Worm (Caenorhabditis elegans): ENCODE measurements around the gene R07C3.13.
"Not testable (repeated sequence)": the region's sequence is repeated elsewhere in the genome, so short reads cannot be mapped to it uniquely, and the experiment has no call there.

R07C3.13 gene

DNA sequence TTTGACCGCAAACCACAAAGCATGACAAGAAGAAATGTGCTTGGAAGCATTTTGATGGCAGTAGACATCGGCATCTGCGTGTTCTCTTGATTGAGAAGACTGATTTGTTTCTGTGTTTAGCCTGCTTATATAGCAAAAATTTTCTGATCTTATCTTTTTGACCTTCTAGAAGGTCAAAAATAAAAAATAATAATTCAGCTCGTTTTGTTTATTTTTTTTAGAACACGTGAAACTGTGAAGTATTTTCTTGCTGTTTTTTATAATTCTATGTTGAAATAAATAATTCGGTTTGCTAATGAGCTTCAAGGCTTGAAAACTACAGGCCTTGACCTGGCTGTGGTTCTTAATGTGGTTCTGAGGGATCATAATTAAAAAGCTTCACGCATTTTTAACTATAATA lies at the start of gene R07C3.13:
Gene R07C3.13, minus strand, starts transcription at position 101 of the 400 bp plus-strand sequence.
- TF ChIP-seq pqm-1 (tag; optimal IDR thresholded peaks at IDR 0.05), result no peak
- TF ChIP-seq dpl-1 (GFP tag; optimal IDR thresholded peaks at IDR 0.05), result no peak
- TF ChIP-seq daf-19 (GFP tag; conservative IDR thresholded peaks at IDR 0.05), result no peak
- TF ChIP-seq jun-1 (tag; optimal IDR thresholded peaks at IDR 0.05), result no peak
- TF ChIP-seq Y75B8A.6 (GFP tag; IDR thresholded peaks at IDR 0.05), result no peak

DNA sequence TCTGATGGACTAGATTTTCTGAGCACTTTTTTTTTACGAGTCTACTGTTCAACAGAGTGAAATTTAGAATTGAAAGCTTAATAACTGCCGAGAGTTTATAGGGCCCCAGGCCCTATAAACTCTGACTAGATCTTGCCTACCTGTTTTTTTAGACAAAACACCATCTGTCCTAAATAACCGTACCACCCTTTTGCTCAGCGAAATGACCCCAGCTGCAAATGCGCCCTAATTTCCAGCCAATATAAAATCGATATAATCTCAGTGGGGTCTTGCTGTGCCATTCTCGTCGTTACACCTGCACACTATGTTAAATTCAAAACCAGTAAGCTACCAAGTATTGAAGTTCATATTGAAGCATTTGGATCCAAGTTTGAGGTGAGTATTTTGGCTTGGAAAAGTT lies 46.8 kb upstream of the R07C3.13 start, which contains the start of gene fbxc-14:
Gene fbxc-14, plus strand, starts transcription at position 301 of the 400 bp plus-strand sequence.
- TF ChIP-seq ceh-20 (GFP tag; IDR thresholded peaks at IDR 0.05) (no peak), nhr-42 (GFP tag; IDR thresholded peaks at IDR 0.05) (no peak), nhr-41 (GFP tag; IDR thresholded peaks at IDR 0.05) (no peak), lin-38 (GFP tag; IDR thresholded peaks at IDR 0.05) (no peak), snpc-4 (tag; optimal IDR thresholded peaks at IDR 0.05) (no peak), egl-43 (GFP tag; IDR thresholded peaks at IDR 0.05) (no peak), lin-39 (tag; optimal IDR thresholded peaks at IDR 0.05) (no peak)

- no peak for TF ChIP-seq mes-2 (tag; optimal IDR thresholded peaks at IDR 0.05; ENCODE audit: poor library complexity, severe bottlenecking)
- no peak for TF ChIP-seq nhr-42 (GFP tag; IDR thresholded peaks at IDR 0.05)
- no peak for TF ChIP-seq dmd-6 (GFP tag; IDR thresholded peaks at IDR 0.05)
- no peak for TF ChIP-seq vab-7 (GFP tag; IDR thresholded peaks at IDR 0.05)
- no peak for TF ChIP-seq nhr-48 (tag; optimal IDR thresholded peaks at IDR 0.05)
- TF ChIP-seq madf-9 (GFP tag; conservative IDR thresholded peaks at IDR 0.05), result no peak
Measured at ce11 chrII:972850-973249, 45.6 kb upstream of the R07C3.13 start, which contains the start of gene C32B5.15. Gene C32B5.15 (minus strand): TSS chrII:972950.

DNA sequence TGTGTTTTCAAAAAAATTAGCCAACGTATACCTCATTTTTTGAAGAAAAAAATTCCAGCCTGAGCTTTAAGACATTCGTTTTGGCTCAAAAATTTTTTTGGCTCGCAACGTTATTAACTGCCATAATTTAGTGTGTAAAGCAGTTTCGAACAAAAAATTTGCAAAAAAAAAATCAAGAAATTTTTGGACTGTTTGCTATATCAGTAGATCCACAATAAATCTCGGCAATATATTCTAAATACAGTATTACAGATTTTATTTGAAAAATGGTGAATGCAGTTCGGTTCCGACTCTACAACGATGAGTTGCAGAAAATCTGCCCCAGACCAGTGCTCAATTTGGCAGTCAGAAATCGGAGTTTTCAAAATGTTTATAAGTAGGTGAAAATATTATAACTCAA lies 40.9 kb upstream of the R07C3.13 start, which contains the start of gene C32B5.6:
Gene C32B5.6, plus strand, starts transcription at position 301 of the 400 bp plus-strand sequence.
- not testable (repeated sequence) for TF ChIP-seq ztf-11 (tag; optimal IDR thresholded peaks at IDR 0.05); lin-29 (GFP tag; IDR thresholded peaks at IDR 0.05); dpl-1 (GFP tag; optimal IDR thresholded peaks at IDR 0.05)

DNA sequence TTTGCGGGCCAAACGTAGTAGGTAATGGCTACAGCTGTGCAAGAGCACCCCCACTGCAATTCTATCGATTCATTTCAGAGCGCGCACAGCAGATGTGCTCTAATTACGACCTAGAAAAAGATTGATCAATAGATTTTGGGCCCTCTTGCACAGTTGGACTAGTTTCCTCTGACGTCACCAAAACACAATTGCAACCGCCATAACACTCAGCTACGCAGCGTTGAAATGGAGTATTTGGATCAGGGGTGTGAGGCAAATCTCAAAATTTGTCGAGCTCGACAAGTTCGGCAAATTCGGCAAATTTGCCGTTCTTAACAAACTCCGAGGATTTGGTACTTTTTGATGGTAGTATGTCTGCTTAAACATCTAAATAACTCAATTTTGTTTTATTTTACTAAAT lies 39.7 kb upstream of the R07C3.13 start, which contains the start of gene fbxc-18:
Gene fbxc-18, minus strand, starts transcription at position 101 of the 400 bp plus-strand sequence.
- TF ChIP-seq lin-38 (GFP tag; IDR thresholded peaks at IDR 0.05); nhr-111 (GFP tag; optimal IDR thresholded peaks at IDR 0.05); tra-1 (GFP tag; IDR thresholded peaks at IDR 0.05): not testable (repeated sequence)

DNA sequence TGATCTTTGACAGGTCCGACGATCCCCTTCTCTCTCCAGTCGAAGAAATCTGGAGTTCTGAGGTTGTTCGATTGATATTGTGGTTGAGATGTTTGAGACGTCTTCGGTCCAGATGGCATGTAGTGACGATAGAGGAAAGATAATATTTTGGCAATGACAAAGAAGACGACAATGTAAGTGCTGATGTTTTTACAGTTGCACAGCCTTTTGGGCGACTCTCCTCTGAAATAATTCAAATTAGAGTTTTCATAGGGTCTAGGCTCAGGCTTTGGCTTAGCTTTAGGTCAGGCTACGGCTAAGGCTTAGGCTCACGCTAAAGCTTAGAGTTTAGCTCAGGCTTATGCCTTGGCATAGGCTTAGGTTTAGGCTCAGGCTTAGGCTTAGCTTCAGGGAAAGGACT lies 34.7 kb upstream of the R07C3.13 start, which contains the start of gene C32B5.13:
Gene C32B5.13, minus strand, starts transcription at position 101 of the 400 bp plus-strand sequence.
- no peak for TF ChIP-seq ceh-20 (GFP tag; IDR thresholded peaks at IDR 0.05)
- no peak for TF ChIP-seq sdz-12 (GFP tag; optimal IDR thresholded peaks at IDR 0.05)
- TF ChIP-seq unc-62 (GFP tag; optimal IDR thresholded peaks at IDR 0.05 in 1 of 2), result peak in 1 of 2 experiments; percentile 16
- TF ChIP-seq unc-62 (tag; optimal IDR thresholded peaks at IDR 0.05), result no peak
- TF ChIP-seq nhr-48 (tag; optimal IDR thresholded peaks at IDR 0.05), result no peak

- TF ChIP-seq aha-1 (tag) (peak; percentile 76), lin-39 (tag; optimal IDR thresholded peaks at IDR 0.05) (no peak)
Measured at ce11 chrII:960218-960617, 33.0 kb upstream of the R07C3.13 start, which contains the start of the genes C32B5.18 and C32B5.7. Gene C32B5.18 (plus strand): TSS chrII:960518. Gene C32B5.7 (plus strand): TSS chrII:960528.

DNA sequence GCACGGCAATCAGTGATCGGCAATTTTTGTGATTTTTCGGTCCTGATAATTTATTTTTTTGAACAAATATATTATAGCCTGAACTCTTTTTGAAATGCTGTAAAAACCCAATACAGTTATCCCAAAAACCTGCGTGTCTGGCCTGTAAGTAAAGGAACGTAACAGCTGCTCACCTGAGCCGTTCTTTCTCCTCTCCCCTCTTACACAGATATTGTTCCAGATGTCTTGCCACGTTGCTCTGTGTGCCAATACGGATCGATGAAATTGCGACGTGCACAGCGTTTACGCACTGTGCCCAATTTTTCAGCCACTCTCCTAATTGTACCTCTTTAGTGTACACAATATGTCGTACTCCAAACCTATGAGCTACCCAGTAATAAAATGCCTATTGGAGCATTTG lies 31.4 kb upstream of the R07C3.13 start, which contains the start of gene sdz-4:
Gene sdz-4, plus strand, starts transcription at position 301 of the 400 bp plus-strand sequence.
- TF ChIP-seq aha-1 (tag), result peak; percentile 74
- no peak for TF ChIP-seq nhr-48 (tag; optimal IDR thresholded peaks at IDR 0.05)
- TF ChIP-seq tag-97 (GFP tag; IDR thresholded peaks at IDR 0.05), result no peak
